Worm (Caenorhabditis elegans) whole organism, young adult: ENCODE results near the gene cyn-17.

ENCODE experiments used
- B0336.3 ChIP-seq: fragments of 200-800 bp; sonication (Bioruptor generic); IDR thresholded peaks from 2 replicates; pipeline ENCODE4 v1.3.6; 2022; ENCODE audit warnings: missing genetic modification characterization, missing compliant biosample characterization
- C06A6.2 ChIP-seq: fragments of 200-800 bp; sonication (Bioruptor generic); conservative IDR thresholded peaks from 2 replicates; pipeline ENCODE4 v1.3.6; 2022; ENCODE audit warnings: missing genetic modification characterization, missing compliant biosample characterization
- F33H1.4 ChIP-seq: fragments of 200-800 bp; sonication (Bioruptor generic); IDR thresholded peaks from 2 replicates; pipeline ENCODE4 v1.3.6; 2022; ENCODE audit warnings: missing genetic modification reagents, missing genetic modification characterization, missing compliant biosample characterization
- F49E8.2 ChIP-seq: sonication (generic microtip); optimal IDR thresholded peaks from 3 replicates; lab custom pipeline; 2017; ENCODE audit warnings: missing genetic modification characterization, mild to moderate bottlenecking, missing compliant biosample characterization, antibody characterized with exemption, moderate library complexity; ENCODE audit not compliant: insufficient read depth
- K11D2.4 ChIP-seq: fragments of 200-800 bp; sonication (Bioruptor generic); IDR thresholded peaks from 2 replicates; pipeline ENCODE4 v1.3.6; 2022; ENCODE audit warnings: missing genetic modification reagents, missing genetic modification characterization, missing compliant biosample characterization
- Y53G8AR.9 ChIP-seq: fragments of 200-800 bp; sonication (Bioruptor generic); conservative IDR thresholded peaks from 2 replicates; pipeline ENCODE4 v1.3.6; 2022; ENCODE audit warnings: missing genetic modification reagents, missing genetic modification characterization, missing compliant biosample characterization
- ama-1 ChIP-seq, 3 experiments: fragments of 150-350 bp in 1 of 3; sonication (generic microtip) in 2 of 3; optimal IDR thresholded peaks; 2 replicates each; lab custom pipeline; 2014 to 2018; ENCODE audit warnings: missing biosample characterization in 2 of 3, missing genetic modification characterization in 2 of 3, missing genetic modification reagents in 2 of 3
- aptf-3 ChIP-seq: fragments of 200-800 bp; sonication (Bioruptor generic); IDR thresholded peaks from 2 replicates; pipeline ENCODE4 v1.3.6; 2022; ENCODE audit warnings: missing genetic modification characterization, missing compliant biosample characterization
- cebp-1 ChIP-seq, 2 experiments: fragments of 200-800 bp in 1 of 2; sonication (Bioruptor generic) in 1 of 2; sonication (generic microtip) in 1 of 2; IDR thresholded peaks in 1 of 2; optimal IDR thresholded peaks in 1 of 2; 2 replicates each; pipeline versions ENCODE4 v1.3.6 to Lab custom; 2017 to 2022; ENCODE audit warnings: missing compliant biosample characterization in 2 of 2, missing genetic modification characterization in 2 of 2, mild to moderate bottlenecking in 1 of 2, missing genetic modification reagents in 1 of 2, moderate library complexity in 1 of 2
- ceh-58 ChIP-seq: fragments of 200-800 bp; sonication (Bioruptor generic); IDR thresholded peaks from 2 replicates; pipeline ENCODE4 v1.3.6; 2022; ENCODE audit warnings: missing genetic modification characterization, missing compliant biosample characterization
- ceh-79 ChIP-seq: sonication (generic microtip); optimal IDR thresholded peaks from 2 replicates; lab custom pipeline; 2017; ENCODE audit warnings: mild to moderate bottlenecking, missing genetic modification characterization, missing compliant biosample characterization
- ceh-91 ChIP-seq: fragments of 200-800 bp; sonication (Bioruptor generic); IDR thresholded peaks from 2 replicates; pipeline ENCODE4 v1.3.6; 2022; ENCODE audit warnings: missing genetic modification reagents, missing genetic modification characterization, missing compliant biosample characterization
- dox-1 ChIP-seq: fragments of 200-800 bp; sonication (Bioruptor generic); IDR thresholded peaks from 2 replicates; pipeline ENCODE4 v1.3.6; 2022; ENCODE audit warnings: missing genetic modification reagents, missing genetic modification characterization, missing compliant biosample characterization
- egl-44 ChIP-seq: fragments of 200-800 bp; sonication (Bioruptor generic); IDR thresholded peaks from 2 replicates; pipeline ENCODE4 v1.3.6; 2022; ENCODE audit warnings: missing genetic modification reagents, missing genetic modification characterization, missing compliant biosample characterization
- ekl-4 ChIP-seq: fragments of 200-800 bp; sonication (Bioruptor generic); IDR thresholded peaks from 2 replicates; pipeline ENCODE4 v1.3.6; 2022; ENCODE audit warnings: missing genetic modification reagents, missing genetic modification characterization, missing compliant biosample characterization
- hrde-1 ChIP-seq: sonication (generic microtip); optimal IDR thresholded peaks from 2 replicates; lab custom pipeline; 2016; ENCODE audit warnings: missing genetic modification characterization, mild to moderate bottlenecking, missing compliant biosample characterization, moderate library complexity, missing genotype, missing genetic modification reagents, borderline replicate concordance
- lag-1 ChIP-seq: fragments of 200-800 bp; sonication (Bioruptor generic); IDR thresholded peaks from 2 replicates; pipeline ENCODE4 v1.3.6; 2022; ENCODE audit warnings: missing genetic modification reagents, missing genetic modification characterization, missing compliant biosample characterization
- let-526 ChIP-seq: fragments of 200-800 bp; sonication (Bioruptor generic); IDR thresholded peaks from 2 replicates; pipeline ENCODE4 v1.3.6; 2022; ENCODE audit warnings: missing genetic modification reagents, missing genetic modification characterization, missing compliant biosample characterization
- let-607 ChIP-seq, 2 experiments: fragments of 200-800 bp in 1 of 2; sonication (Bioruptor generic) in 1 of 2; sonication (generic microtip) in 1 of 2; optimal IDR thresholded peaks; 2 replicates each; lab custom pipeline; 2016 to 2018; ENCODE audit warnings: mild to moderate bottlenecking in 2 of 2, missing compliant biosample characterization in 2 of 2, missing genetic modification characterization in 2 of 2, moderate library complexity in 2 of 2, missing genotype in 1 of 2
- lin-54 ChIP-seq: fragments of 200-800 bp; sonication (Bioruptor generic); optimal IDR thresholded peaks from 2 replicates; lab custom pipeline; 2018; ENCODE audit warnings: mild to moderate bottlenecking, missing genetic modification characterization, missing compliant biosample characterization
- lir-1 ChIP-seq: fragments of 200-800 bp; sonication (Bioruptor generic); conservative IDR thresholded peaks from 2 replicates; pipeline ENCODE4 v1.3.6; 2022; ENCODE audit warnings: missing genetic modification reagents, missing genetic modification characterization, missing compliant biosample characterization
- lsy-27 ChIP-seq: sonication (generic microtip); optimal IDR thresholded peaks from 2 replicates; lab custom pipeline; 2017; ENCODE audit warnings: missing genetic modification characterization, mild to moderate bottlenecking, missing compliant biosample characterization, antibody characterized with exemption, missing genotype, borderline replicate concordance; ENCODE audit not compliant: insufficient read depth
- madf-10 ChIP-seq: sonication (generic microtip); optimal IDR thresholded peaks from 2 replicates; lab custom pipeline; 2016; ENCODE audit warnings: mild to moderate bottlenecking, missing genetic modification characterization, missing compliant biosample characterization
- madf-6 ChIP-seq: fragments of 200-800 bp; sonication (Bioruptor generic); IDR thresholded peaks from 2 replicates; pipeline ENCODE4 v1.3.6; 2022; ENCODE audit warnings: missing genetic modification reagents, missing genetic modification characterization, missing compliant biosample characterization
- madf-8 ChIP-seq: fragments of 200-800 bp; sonication (Bioruptor generic); conservative IDR thresholded peaks from 2 replicates; pipeline ENCODE4 v1.3.6; 2022; ENCODE audit warnings: missing genetic modification reagents, missing genetic modification characterization, missing compliant biosample characterization
- mxl-1 ChIP-seq: sonication (generic microtip); optimal IDR thresholded peaks from 2 replicates; lab custom pipeline; 2016; ENCODE audit warnings: missing genetic modification characterization, missing compliant biosample characterization
- nfya-1 ChIP-seq: sonication (generic microtip); optimal IDR thresholded peaks from 2 replicates; lab custom pipeline; 2017; ENCODE audit warnings: antibody characterized with exemption, missing compliant biosample characterization, missing genetic modification characterization, borderline replicate concordance; ENCODE audit not compliant: insufficient read depth
- nfyb-1 ChIP-seq: fragments of 200-800 bp; sonication (Bioruptor generic); IDR thresholded peaks from 2 replicates; pipeline ENCODE4 v1.3.6; 2022; ENCODE audit warnings: missing genetic modification reagents, missing genetic modification characterization, missing compliant biosample characterization
- rec-8 ChIP-seq, 2 experiments: sonication (generic microtip); optimal IDR thresholded peaks; 2 replicates each; lab custom pipeline; 2016; ENCODE audit warnings: mild to moderate bottlenecking in 2 of 2, missing genetic modification characterization in 2 of 2, missing genetic modification reagents in 2 of 2, missing genotype in 2 of 2, missing biosample characterization in 1 of 2, missing compliant biosample characterization in 1 of 2, moderate library complexity in 1 of 2
- snpc-1.1 ChIP-seq: sonication (generic microtip); optimal IDR thresholded peaks from 2 replicates; lab custom pipeline; 2017; ENCODE audit warnings: missing genetic modification characterization, mild to moderate bottlenecking, missing compliant biosample characterization, antibody characterized with exemption, moderate library complexity, missing genotype, missing genetic modification reagents; ENCODE audit not compliant: insufficient read depth
- snpc-1.3 ChIP-seq: sonication (generic microtip); optimal IDR thresholded peaks from 2 replicates; lab custom pipeline; 2017; ENCODE audit warnings: missing genetic modification characterization, mild to moderate bottlenecking, missing compliant biosample characterization, antibody characterized with exemption, moderate library complexity, missing genotype, missing genetic modification reagents; ENCODE audit not compliant: insufficient read depth
- somi-1 ChIP-seq: fragments of 200-800 bp; sonication (Bioruptor generic); optimal IDR thresholded peaks from 2 replicates; lab custom pipeline; 2018; ENCODE audit warnings: mild to moderate bottlenecking, missing genetic modification characterization, missing compliant biosample characterization
- sptf-2 ChIP-seq: fragments of 200-800 bp; sonication (Bioruptor generic); optimal IDR thresholded peaks from 2 replicates; lab custom pipeline; 2018; ENCODE audit warnings: mild to moderate bottlenecking, missing genetic modification characterization, missing compliant biosample characterization
- tbx-9 ChIP-seq: sonication (generic microtip); optimal IDR thresholded peaks from 2 replicates; lab custom pipeline; 2016; ENCODE audit warnings: borderline replicate concordance, missing genetic modification characterization, inconsistent platforms, missing compliant biosample characterization
- unc-130 ChIP-seq: sonication (generic microtip); optimal IDR thresholded peaks from 2 replicates; lab custom pipeline; 2016; ENCODE audit warnings: missing genetic modification reagents, missing genetic modification characterization, missing compliant biosample characterization
- zfh-2 ChIP-seq: fragments of 200-800 bp; sonication (Bioruptor generic); conservative IDR thresholded peaks from 2 replicates; pipeline ENCODE4 v1.3.6; 2022; ENCODE audit warnings: missing genetic modification reagents, missing genetic modification characterization, missing compliant biosample characterization
- zim-3 ChIP-seq: sonication (generic microtip); optimal IDR thresholded peaks from 2 replicates; lab custom pipeline; 2017; ENCODE audit warnings: mild to moderate bottlenecking, missing genetic modification characterization, moderate library complexity, missing compliant biosample characterization
- ztf-18 ChIP-seq: sonication (generic microtip); optimal IDR thresholded peaks from 2 replicates; lab custom pipeline; 2016; ENCODE audit warnings: missing genotype, mild to moderate bottlenecking, missing genetic modification characterization, missing compliant biosample characterization
- ztf-25 ChIP-seq: fragments of 200-800 bp; sonication (Bioruptor generic); IDR thresholded peaks from 2 replicates; pipeline ENCODE4 v1.3.6; 2022; ENCODE audit warnings: missing genetic modification reagents, missing genetic modification characterization, missing compliant biosample characterization
- ztf-26 ChIP-seq: sonication (generic microtip); optimal IDR thresholded peaks from 2 replicates; lab custom pipeline; 2017; ENCODE audit warnings: missing genetic modification characterization, missing compliant biosample characterization
- ztf-28 ChIP-seq: fragments of 200-800 bp; sonication (Bioruptor generic); IDR thresholded peaks from 2 replicates; pipeline ENCODE4 v1.3.6; 2022; ENCODE audit warnings: missing genetic modification reagents, missing genetic modification characterization, missing compliant biosample characterization
- ztf-3 ChIP-seq: fragments of 200-800 bp; sonication (Bioruptor generic); optimal IDR thresholded peaks from 2 replicates; lab custom pipeline; 2018; ENCODE audit warnings: mild to moderate bottlenecking, missing genetic modification characterization, missing compliant biosample characterization
- ztf-6 ChIP-seq: fragments of 200-800 bp; sonication (Bioruptor generic); IDR thresholded peaks from 2 replicates; pipeline ENCODE4 v1.3.6; 2022; ENCODE audit warnings: missing genetic modification reagents, missing genetic modification characterization, missing compliant biosample characterization

cyn-17 gene

DNA sequence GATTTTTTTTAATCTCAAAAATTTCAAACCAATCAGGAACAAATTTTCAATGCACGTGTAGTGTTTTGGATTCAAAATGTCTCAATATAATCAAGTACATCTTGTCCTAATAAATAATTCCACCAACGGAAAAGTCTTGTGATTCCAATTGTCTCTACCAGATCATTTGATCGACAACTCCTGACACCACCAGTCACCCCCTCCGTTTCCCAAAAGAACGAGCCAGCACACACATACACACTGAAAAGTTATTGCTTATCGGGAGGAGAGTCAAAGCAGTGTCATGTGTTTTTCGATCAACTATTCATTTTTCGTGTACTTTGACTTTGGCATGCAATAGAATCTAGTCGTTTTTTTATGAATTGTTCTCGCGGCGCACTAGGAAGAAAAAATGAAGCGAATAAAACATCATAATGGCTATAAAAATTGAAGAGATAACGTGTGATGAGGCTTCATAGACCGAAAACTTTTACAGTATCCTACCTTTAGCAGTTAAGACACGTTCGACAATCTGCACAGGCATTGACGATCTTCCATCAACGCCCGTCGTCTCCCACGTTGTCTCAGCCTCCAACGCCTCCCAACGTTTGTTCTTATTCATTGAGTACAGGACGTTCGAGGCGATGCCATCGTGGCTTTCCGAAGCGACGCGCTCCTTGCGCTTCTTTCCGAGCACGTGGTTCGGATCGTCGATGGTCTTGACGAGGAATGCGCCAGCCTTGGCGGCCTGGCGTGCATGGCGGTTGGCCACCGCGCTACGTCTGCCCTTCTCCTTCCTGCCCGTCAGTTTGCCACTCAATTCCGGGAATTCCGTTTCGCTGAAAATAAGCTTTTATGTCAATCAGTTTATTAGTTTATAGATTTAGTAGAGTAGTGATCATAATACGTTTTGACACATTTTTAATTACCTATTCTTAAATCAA, 44.2 kb downstream of the cyn-17 start (continued):
- TF ChIP-seq zim-3 (tag; lab: Kevin White, UChicago) = no peak
- TF ChIP-seq Y53G8AR.9 (GFP tag; lab: Robert Waterston, UW) = peak; percentile 67; the same call in 1 of the 2 replicates
- 0 out of 2 replicates have a peak, but pooled peaks have one; percentile 31 for TF ChIP-seq lag-1 (GFP tag; lab: Robert Waterston, UW)
- TF ChIP-seq F49E8.2 (tag; lab: Kevin White, UChicago) = no peak
- TF ChIP-seq snpc-1.3 (tag; lab: Kevin White, UChicago) = no peak
- no peak for TF ChIP-seq ama-1 (optimal IDR thresholded peaks at IDR 0.05; lab: Kevin White, UChicago)
- no peak for TF ChIP-seq ama-1 (GFP tag; optimal IDR thresholded peaks at IDR 0.05; lab: Kevin White, UChicago)
- TF ChIP-seq zfh-2 (GFP tag; lab: Robert Waterston, UW) = peak; percentile 95
- no peak for TF ChIP-seq unc-130 (GFP tag; lab: Kevin White, UChicago)
- TF ChIP-seq tbx-9 (tag; lab: Kevin White, UChicago) = no peak
- TF ChIP-seq nfyb-1 (GFP tag; lab: Robert Waterston, UW) = no peak
- no peak for TF ChIP-seq F33H1.4
- peak; percentile 56 for TF ChIP-seq K11D2.4 (GFP tag; lab: Robert Waterston, UW)
- TF ChIP-seq mxl-1 = no peak
- TF ChIP-seq dox-1 (GFP tag; lab: Robert Waterston, UW) = peak; percentile 51; the same call in 1 of the 2 replicates
- TF ChIP-seq somi-1 = no peak
- no peak for TF ChIP-seq ceh-91 (GFP tag; lab: Robert Waterston, UW)
- TF ChIP-seq ztf-25 (GFP tag; lab: Robert Waterston, UW) = no peak
- peak; percentile 60; the same call in 1 of the 2 replicates for TF ChIP-seq egl-44 (GFP tag; lab: Robert Waterston, UW)
- TF ChIP-seq ceh-79 = no peak
- peak; percentile 17 for TF ChIP-seq lin-54 (GFP tag; lab: Kevin White, UChicago)
- TF ChIP-seq ztf-6 (GFP tag; lab: Robert Waterston, UW) = no peak
- no peak for TF ChIP-seq aptf-3 (GFP tag; lab: Robert Waterston, UW)
- TF ChIP-seq ztf-18 = peak; percentile 21
- no peak for TF ChIP-seq ztf-26 (tag; lab: Kevin White, UChicago)
- no peak for TF ChIP-seq C06A6.2
- no peak; the same call in 1 of the 2 replicates for TF ChIP-seq B0336.3 (GFP tag; lab: Robert Waterston, UW)
- 0 out of 2 replicates have a peak, but pooled peaks have one; percentile 14 for TF ChIP-seq madf-8 (GFP tag; lab: Robert Waterston, UW)
- TF ChIP-seq madf-10 = peak; percentile 40
- no peak for TF ChIP-seq ztf-3 (GFP tag; lab: Kevin White, UChicago)
- no peak for TF ChIP-seq let-526 (GFP tag; lab: Robert Waterston, UW)
- TF ChIP-seq hrde-1 (tag; lab: Kevin White, UChicago) = no peak
- TF ChIP-seq cebp-1 (GFP tag; IDR thresholded peaks at IDR 0.05; lab: Robert Waterston, UW) = peak; percentile 76
- peak; percentile 59 for TF ChIP-seq cebp-1 (tag; optimal IDR thresholded peaks at IDR 0.05; lab: Kevin White, UChicago)
- TF ChIP-seq sptf-2 (GFP tag; lab: Kevin White, UChicago) = no peak
- TF ChIP-seq lir-1 (GFP tag; lab: Robert Waterston, UW) = peak; percentile 32; the same call in 1 of the 2 replicates
- TF ChIP-seq ztf-28 (GFP tag; lab: Robert Waterston, UW) = 0 out of 2 replicates have a peak, but pooled peaks have one; percentile 77
- TF ChIP-seq rec-8 (tag; optimal IDR thresholded peaks at IDR 0.05; lab: Kevin White, UChicago) = no peak
- no peak for TF ChIP-seq snpc-1.1 (tag; lab: Kevin White, UChicago)
- no peak; the same call in 1 of the 2 replicates for TF ChIP-seq ekl-4
- no peak for TF ChIP-seq let-607 (tag; optimal IDR thresholded peaks at IDR 0.05; lab: Kevin White, UChicago)
- TF ChIP-seq ceh-58 = 0 out of 2 replicates have a peak, but pooled peaks have one; percentile 5
- TF ChIP-seq lsy-27 = no peak
- no peak for TF ChIP-seq nfya-1
- TF ChIP-seq madf-6 = no peak
